Worm (Caenorhabditis elegans): ENCODE data around the gene F09F9.1.

DNA sequence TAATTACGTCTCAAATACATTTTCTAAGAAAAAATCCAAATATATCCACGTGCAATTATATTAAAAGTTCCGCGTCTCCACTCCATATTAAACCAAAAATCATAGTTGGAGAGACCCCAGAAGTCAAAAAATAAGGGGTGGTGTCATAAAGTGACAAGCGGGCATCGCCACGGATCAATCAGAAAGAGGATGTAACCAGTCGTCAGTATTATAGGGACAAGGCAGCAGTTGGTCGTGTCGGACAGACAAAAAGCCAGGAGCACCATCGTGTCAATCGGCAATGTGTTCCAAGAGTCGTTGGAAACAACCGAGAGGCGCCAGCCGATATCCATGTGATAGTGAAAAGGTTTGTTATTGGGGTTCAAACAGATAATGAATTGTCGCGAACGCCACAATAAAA, 39.2 kb upstream of the F09F9.1 start:
- TF ChIP-seq him-1 (tag; optimal IDR thresholded peaks at IDR 0.05) = no peak
- no peak for TF ChIP-seq dao-5 (tag; optimal IDR thresholded peaks at IDR 0.05)
